Worm (Caenorhabditis elegans): ENCODE measurements around the gene hid-1.

- TF ChIP-seq ceh-13 (GFP tag; optimal IDR thresholded peaks at IDR 0.05) (no peak), flt-1 (GFP tag; IDR thresholded peaks at IDR 0.05) (no peak), ama-1 (optimal IDR thresholded peaks at IDR 0.05) (no peak), tbx-11 (GFP tag; IDR thresholded peaks at IDR 0.05) (no peak), sea-1 (GFP tag; conservative IDR thresholded peaks at IDR 0.05) (no peak), tbx-37 (GFP tag; conservative IDR thresholded peaks at IDR 0.05) (no peak)
These were observed 10.0 kb upstream of the hid-1 start, which contains the start of gene K02E10.5 for ce11 chrX:2478823-2479222.

Measured in whole organism, early embryonic.